Fruit fly (Drosophila melanogaster): Measurements from ENCODE around the gene Blos3.
A peak's percentile ranks its signal among the peaks of the same experiment; 100 is the strongest.

The Blos3 gene

DNA sequence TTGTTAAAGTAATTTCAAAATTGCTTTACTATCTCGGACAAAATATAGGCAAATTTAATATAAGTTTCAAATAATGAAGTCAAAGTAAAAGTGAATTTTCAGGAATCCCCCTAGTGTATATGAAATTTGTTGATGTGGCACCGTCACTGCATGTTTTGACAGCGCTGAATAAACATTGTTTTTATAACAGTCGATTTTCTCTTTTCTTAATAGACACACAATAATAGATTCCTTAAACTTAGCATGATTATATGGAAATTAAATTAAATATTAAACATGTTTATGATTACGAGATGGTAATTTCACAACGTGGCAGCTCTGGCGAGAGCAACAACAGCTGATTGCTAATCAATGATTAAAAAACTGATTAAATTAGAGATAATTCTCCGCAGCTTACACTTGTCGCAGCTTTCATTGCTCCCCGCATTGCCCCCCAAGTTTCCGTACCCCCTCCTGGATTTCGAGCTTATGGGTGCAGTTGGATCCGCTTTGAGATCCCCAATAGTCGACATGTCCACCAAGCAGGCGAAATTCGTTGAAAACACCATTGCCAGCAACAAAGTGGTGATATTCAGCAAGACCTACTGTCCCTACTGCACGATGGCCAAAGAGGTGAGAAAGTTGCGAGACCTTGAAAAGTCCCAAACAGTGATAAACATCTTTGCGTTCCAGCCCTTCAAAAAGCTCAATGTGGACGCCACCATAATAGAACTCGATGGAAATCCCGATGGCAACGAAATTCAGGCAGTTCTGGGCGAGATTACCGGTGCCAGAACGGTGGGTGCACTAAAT, 793 bp upstream of the Blos3 start, which contains the start of gene Grx1 (continued):
- no peak for TF ChIP-seq unc-4 (GFP tag; IDR thresholded peaks at IDR 0.05; ENCODE audit: partially characterized antibody)
- peak; percentile 61 for TF ChIP-seq CG6689 (GFP tag; IDR thresholded peaks at IDR 0.05)
- no peak for TF ChIP-seq CG11093 (GFP tag; IDR thresholded peaks at IDR 0.05)
- no peak for TF ChIP-seq Hey (tag; optimal IDR thresholded peaks at IDR 0.05)
- TF ChIP-seq Usf (GFP tag; optimal IDR thresholded peaks at IDR 0.05): no peak
- peak; percentile 0 for TF ChIP-seq oc (tag; optimal IDR thresholded peaks at IDR 0.05)
- peak; percentile 36 for TF ChIP-seq corto (GFP tag; optimal IDR thresholded peaks at IDR 0.05)
- TF ChIP-seq CG12744 (GFP tag; optimal IDR thresholded peaks at IDR 0.05): no peak
- peak; percentile 61 for TF ChIP-seq CG18262 (tag; optimal IDR thresholded peaks at IDR 0.05)
- no peak for TF ChIP-seq ham (GFP tag; IDR thresholded peaks at IDR 0.05)
- TF ChIP-seq MESR4 (GFP tag; optimal IDR thresholded peaks at IDR 0.05): peak; percentile 88
- TF ChIP-seq az2 (GFP tag; optimal IDR thresholded peaks at IDR 0.05): peak; percentile 69
- no peak for TF ChIP-seq hb (GFP tag; IDR thresholded peaks at IDR 0.05; ENCODE audit: partially characterized antibody)
- TF ChIP-seq CG11085 (GFP tag; IDR thresholded peaks at IDR 0.05): no peak
- TF ChIP-seq D19A (tag; optimal IDR thresholded peaks at IDR 0.05): peak; percentile 71
- peak; percentile 61 for TF ChIP-seq tap (tag; optimal IDR thresholded peaks at IDR 0.05)
- TF ChIP-seq CG17186 (GFP tag; optimal IDR thresholded peaks at IDR 0.05): peak; percentile 9
- TF ChIP-seq Bgb (GFP tag; IDR thresholded peaks at IDR 0.05; ENCODE audit: partially characterized antibody): no peak
- TF ChIP-seq stc (GFP tag; IDR thresholded peaks at IDR 0.05): no peak; the same call in 1 of the 2 replicates
- TF ChIP-seq CG11695 (GFP tag; IDR thresholded peaks at IDR 0.05): no peak; the same call in 2 of the 3 replicates
- peak; percentile 7 for TF ChIP-seq fd64A (GFP tag; optimal IDR thresholded peaks at IDR 0.05)
- no peak for TF ChIP-seq cas (GFP tag; IDR thresholded peaks at IDR 0.05)
- TF ChIP-seq nom (GFP tag; optimal IDR thresholded peaks at IDR 0.05): peak; percentile 11
- peak; percentile 40 for TF ChIP-seq dm (GFP tag; optimal IDR thresholded peaks at IDR 0.05)
- peak; percentile 36 for TF ChIP-seq Six4 (GFP tag; optimal IDR thresholded peaks at IDR 0.05)
- TF ChIP-seq CG7987 (GFP tag; optimal IDR thresholded peaks at IDR 0.05): no peak
- peak; percentile 70 for TF ChIP-seq lab (GFP tag; optimal IDR thresholded peaks at IDR 0.05)
- peak; percentile 38 for TF ChIP-seq Mes4 (GFP tag; optimal IDR thresholded peaks at IDR 0.05)
- TF ChIP-seq gsb-n (tag; optimal IDR thresholded peaks at IDR 0.05): peak; percentile 54
- TF ChIP-seq CG10366 (GFP tag; IDR thresholded peaks at IDR 0.05): no peak; the same call in 1 of the 2 replicates
- TF ChIP-seq ERR (GFP tag; optimal IDR thresholded peaks at IDR 0.05): no peak
- peak; percentile 41 for TF ChIP-seq CG10209 (GFP tag; optimal IDR thresholded peaks at IDR 0.05)
- TF ChIP-seq Neu2 (GFP tag; optimal IDR thresholded peaks at IDR 0.05; ENCODE audit: borderline replicate concordance): no peak
- TF ChIP-seq CG31441 (GFP tag; IDR thresholded peaks at IDR 0.05): peak; percentile 61
- TF ChIP-seq dpn (GFP tag; optimal IDR thresholded peaks at IDR 0.05): peak; percentile 49 to 59
- TF ChIP-seq D19B (GFP tag; optimal IDR thresholded peaks at IDR 0.05): no peak
- 0 out of 3 replicates have a peak, but pooled peaks have one; percentile 37 for TF ChIP-seq ken (GFP tag; IDR thresholded peaks at IDR 0.05)
- TF ChIP-seq wor (GFP tag; IDR thresholded peaks at IDR 0.05): no peak
- no peak for TF ChIP-seq H15 (GFP tag; IDR thresholded peaks at IDR 0.05)
- TF ChIP-seq trem (tag; optimal IDR thresholded peaks at IDR 0.05): peak; percentile 59
- peak; percentile 40 for TF ChIP-seq Ssrp (tag; optimal IDR thresholded peaks at IDR 0.05)
- TF ChIP-seq CG3995 (GFP tag; optimal IDR thresholded peaks at IDR 0.05): peak; percentile 33
- peak; percentile 40 for TF ChIP-seq B-H2 (GFP tag; optimal IDR thresholded peaks at IDR 0.05)
- peak; percentile 66 for TF ChIP-seq ind (GFP tag; optimal IDR thresholded peaks at IDR 0.05)
- TF ChIP-seq NC2β (GFP tag; optimal IDR thresholded peaks at IDR 0.05): peak; percentile 53
- TF ChIP-seq Elba2 (GFP tag; optimal IDR thresholded peaks at IDR 0.05): no peak
- TF ChIP-seq gsb (GFP tag; IDR thresholded peaks at IDR 0.05): no peak
- peak; percentile 63 for TF ChIP-seq lbe (GFP tag; optimal IDR thresholded peaks at IDR 0.05)
- no peak for TF ChIP-seq Rx (GFP tag; IDR thresholded peaks at IDR 0.05)
